Worm (Caenorhabditis elegans) whole organism, midembryonic: Measurements from ENCODE around the gene ddr-1.

Experiments used
- T22C8.4 ChIP-seq: fragments of 200-800 bp; sonication (Bioruptor generic); IDR thresholded peaks from 2 replicates; pipeline ENCODE4 v1.3.6; 2022; ENCODE audit warnings: missing genetic modification characterization, missing compliant biosample characterization
- cog-1 ChIP-seq: sonication (generic microtip); optimal IDR thresholded peaks from 2 replicates; lab custom pipeline; 2016; ENCODE audit warnings: missing genetic modification characterization, missing compliant biosample characterization
- flt-1 ChIP-seq: fragments of 200-800 bp; sonication (Bioruptor generic); IDR thresholded peaks from 2 replicates; pipeline ENCODE4 v1.3.6; 2022; ENCODE audit warnings: missing genetic modification characterization, missing compliant biosample characterization
- klf-2 ChIP-seq: fragments of 200-800 bp; sonication (Bioruptor generic); conservative IDR thresholded peaks from 2 replicates; pipeline ENCODE4 v1.3.6; 2022; ENCODE audit warnings: missing genetic modification reagents, missing genetic modification characterization, missing compliant biosample characterization
- med-1 ChIP-seq: sonication (generic microtip); optimal IDR thresholded peaks from 2 replicates; lab custom pipeline; 2017; ENCODE audit warnings: missing genetic modification characterization, mild to moderate bottlenecking, missing compliant biosample characterization, antibody characterized with exemption, missing genetic modification reagents; ENCODE audit not compliant: insufficient read depth
- ref-1 ChIP-seq: fragments of 200-800 bp; sonication (Bioruptor generic); conservative IDR thresholded peaks from 2 replicates; pipeline ENCODE4 v1.3.6; 2022; ENCODE audit warnings: missing genetic modification reagents, missing genetic modification characterization, missing compliant biosample characterization
- tab-1 ChIP-seq: fragments of 200-800 bp; sonication (Bioruptor generic); IDR thresholded peaks from 2 replicates; pipeline ENCODE4 v1.3.6; 2022; ENCODE audit warnings: missing genetic modification characterization, missing compliant biosample characterization
- ztf-23 ChIP-seq: fragments of 200-800 bp; sonication (Bioruptor generic); IDR thresholded peaks from 2 replicates; pipeline ENCODE4 v1.3.6; 2022; ENCODE audit warnings: missing genetic modification reagents, missing genetic modification characterization, missing compliant biosample characterization
- ztf-29 ChIP-seq: fragments of 200-800 bp; sonication (Bioruptor generic); IDR thresholded peaks from 2 replicates; pipeline ENCODE4 v1.3.6; 2022; ENCODE audit warnings: missing genetic modification reagents, missing genetic modification characterization, missing compliant biosample characterization

Gene ddr-1

ce11 chrX:5450773-5451447 is 10.1 kb upstream of the ddr-1 start, which contains the start of gene C25F6.6:
Gene C25F6.6 (minus strand): TSS chrX:5450823.
- no peak for TF ChIP-seq ref-1 (GFP tag; lab: Robert Waterston, UW)

DNA sequence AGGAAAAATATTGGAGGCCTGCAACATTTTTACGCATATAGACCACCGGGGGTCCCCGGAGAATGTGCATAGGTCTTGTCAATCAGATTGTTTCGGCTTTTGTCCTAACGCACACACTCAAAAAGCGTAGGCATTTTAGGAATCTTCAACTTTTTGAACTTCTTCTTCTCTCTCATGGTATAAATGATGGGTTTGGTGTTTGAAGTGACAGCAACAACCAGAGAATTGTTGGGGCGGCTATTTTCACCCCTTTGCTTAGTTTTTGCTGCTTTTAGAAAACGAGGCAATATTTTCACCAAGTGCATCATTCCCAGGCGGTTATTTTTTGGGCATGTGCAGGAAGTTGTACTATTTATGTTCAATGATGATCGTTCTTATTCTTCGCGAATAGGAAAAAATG is 9.3 kb upstream of the ddr-1 start:
- TF ChIP-seq med-1 = no peak
- TF ChIP-seq tab-1 (GFP tag; lab: Robert Waterston, UW) = no peak
- TF ChIP-seq cog-1 (tag; lab: Kevin White, UChicago) = no peak
- no peak for TF ChIP-seq ztf-29
- no peak for TF ChIP-seq ref-1 (GFP tag; lab: Robert Waterston, UW)
- no peak for TF ChIP-seq flt-1 (GFP tag; lab: Robert Waterston, UW)
- no peak for TF ChIP-seq klf-2 (GFP tag; lab: Robert Waterston, UW)
- TF ChIP-seq ztf-23 (GFP tag; lab: Robert Waterston, UW) = no peak
- TF ChIP-seq T22C8.4 = no peak

- TF ChIP-seq ztf-23 (GFP tag; lab: Robert Waterston, UW) (no peak), T22C8.4 (no peak), klf-2 (GFP tag; lab: Robert Waterston, UW) (no peak), ref-1 (GFP tag; lab: Robert Waterston, UW) (no peak), med-1 (no peak), cog-1 (tag; lab: Kevin White, UChicago) (no peak), flt-1 (GFP tag; lab: Robert Waterston, UW) (no peak), tab-1 (GFP tag; lab: Robert Waterston, UW) (no peak), ztf-29 (no peak)
Observed at ce11 chrX:5455107-5455506, 5.9 kb upstream of the ddr-1 start.

DNA sequence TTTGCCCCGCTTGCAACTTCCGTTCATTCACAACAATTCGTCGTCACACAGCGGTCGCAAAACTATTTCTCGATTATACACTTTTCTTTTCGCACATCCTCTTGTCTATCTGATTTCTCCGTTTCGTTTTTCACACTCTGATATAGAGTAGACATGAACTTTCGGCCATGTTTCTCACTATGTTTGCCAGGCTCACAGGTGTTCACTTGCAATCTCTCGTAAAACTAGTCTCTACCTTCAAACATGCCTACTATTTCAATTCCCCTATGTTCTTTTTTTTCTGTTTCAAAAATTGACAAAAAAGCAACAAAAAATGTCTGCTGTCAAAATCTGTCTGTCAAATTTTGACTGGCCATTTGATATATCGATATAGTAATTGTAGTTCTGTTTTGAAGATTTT is 3.8 kb upstream of the ddr-1 start:
- TF ChIP-seq cog-1 (tag; lab: Kevin White, UChicago) (no peak), tab-1 (GFP tag; lab: Robert Waterston, UW) (no peak), T22C8.4 (no peak), ztf-29 (no peak)

ce11 chrX:5458043-5458442 is 3.0 kb upstream of the ddr-1 start:
- no peak for TF ChIP-seq ref-1 (GFP tag; lab: Robert Waterston, UW)
- TF ChIP-seq ztf-29 = no peak
- TF ChIP-seq tab-1 (GFP tag; lab: Robert Waterston, UW) = no peak
- no peak for TF ChIP-seq cog-1 (tag; lab: Kevin White, UChicago)
- TF ChIP-seq flt-1 (GFP tag; lab: Robert Waterston, UW) = no peak
- TF ChIP-seq T22C8.4 = no peak
- TF ChIP-seq klf-2 (GFP tag; lab: Robert Waterston, UW) = no peak
- no peak for TF ChIP-seq med-1
- no peak for TF ChIP-seq ztf-23 (GFP tag; lab: Robert Waterston, UW)

ce11 chrX:5458750-5459149 is 2.3 kb upstream of the ddr-1 start:
- no peak for TF ChIP-seq ztf-23 (GFP tag; lab: Robert Waterston, UW)
- TF ChIP-seq tab-1 (GFP tag; lab: Robert Waterston, UW) = no peak
- no peak for TF ChIP-seq ztf-29

- TF ChIP-seq ztf-23 (GFP tag; lab: Robert Waterston, UW) (no peak), klf-2 (GFP tag; lab: Robert Waterston, UW) (no peak), T22C8.4 (no peak), tab-1 (GFP tag; lab: Robert Waterston, UW) (no peak), ztf-29 (no peak), cog-1 (tag; lab: Kevin White, UChicago) (no peak), flt-1 (GFP tag; lab: Robert Waterston, UW) (no peak), ref-1 (GFP tag; lab: Robert Waterston, UW) (no peak), med-1 (no peak)
Observed at ce11 chrX:5465631-5466030, 4.6 kb downstream of the ddr-1 start.

DNA sequence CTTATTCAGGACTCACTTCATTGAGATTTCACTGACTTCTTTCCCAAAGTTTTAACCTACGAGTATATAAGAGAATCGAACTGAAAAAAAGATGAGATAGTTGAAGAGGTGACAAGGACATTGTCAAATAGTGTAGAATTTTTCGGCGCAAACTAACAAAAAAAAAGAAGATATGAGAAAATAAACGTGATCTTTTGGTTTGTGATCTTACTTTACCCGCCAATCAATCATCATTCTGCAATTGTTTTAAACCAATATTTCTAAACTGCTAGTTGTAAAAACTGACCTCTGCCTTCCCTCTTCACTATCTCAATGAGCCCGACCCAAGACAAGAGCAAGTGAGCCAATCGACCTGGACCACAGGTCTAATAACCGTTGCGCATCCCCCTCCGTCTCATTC is 5.1 kb downstream of the ddr-1 start:
- TF ChIP-seq med-1 (no peak), cog-1 (tag; lab: Kevin White, UChicago) (no peak), T22C8.4 (no peak), ztf-29 (no peak), klf-2 (GFP tag; lab: Robert Waterston, UW) (no peak), tab-1 (GFP tag; lab: Robert Waterston, UW) (no peak), ztf-23 (GFP tag; lab: Robert Waterston, UW) (no peak), ref-1 (GFP tag; lab: Robert Waterston, UW) (no peak), flt-1 (GFP tag; lab: Robert Waterston, UW) (no peak)

DNA sequence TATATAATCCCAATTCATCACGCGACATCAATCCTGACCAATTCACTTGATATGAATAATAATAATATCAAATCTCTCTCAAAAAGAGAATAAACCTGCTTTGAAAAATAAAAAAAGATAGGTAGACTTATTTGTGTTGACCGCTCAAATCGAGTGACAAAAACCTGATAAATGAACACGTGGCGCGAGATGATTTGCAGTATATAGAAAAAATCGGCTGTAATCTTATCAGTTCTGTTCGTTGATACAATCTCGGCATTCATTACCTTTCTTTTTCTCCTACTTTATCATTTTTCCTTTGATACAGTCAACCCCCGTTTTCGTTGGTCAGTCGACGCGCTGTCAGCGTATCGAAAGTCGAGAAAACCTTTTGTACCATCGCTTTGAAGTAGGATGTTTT is 6.3 kb downstream of the ddr-1 start:
- no peak for TF ChIP-seq flt-1 (GFP tag; lab: Robert Waterston, UW)
- no peak for TF ChIP-seq T22C8.4
- TF ChIP-seq klf-2 (GFP tag; lab: Robert Waterston, UW) = no peak
- TF ChIP-seq med-1 = no peak
- TF ChIP-seq ref-1 (GFP tag; lab: Robert Waterston, UW) = no peak
- TF ChIP-seq cog-1 (tag; lab: Kevin White, UChicago) = no peak
- TF ChIP-seq ztf-29 = no peak
- TF ChIP-seq ztf-23 (GFP tag; lab: Robert Waterston, UW) = no peak
- TF ChIP-seq tab-1 (GFP tag; lab: Robert Waterston, UW) = no peak

ce11 chrX:5467820-5468270 is 6.8 kb downstream of the ddr-1 start, which contains the start of gene dpyd-1:
Gene dpyd-1 (plus strand): TSS chrX:5467870.
- TF ChIP-seq T22C8.4 (no peak), ztf-29 (no peak), cog-1 (tag; lab: Kevin White, UChicago) (no peak), klf-2 (GFP tag; lab: Robert Waterston, UW) (no peak), med-1 (no peak), ref-1 (GFP tag; lab: Robert Waterston, UW) (no peak), ztf-23 (GFP tag; lab: Robert Waterston, UW) (no peak), flt-1 (GFP tag; lab: Robert Waterston, UW) (no peak), tab-1 (GFP tag; lab: Robert Waterston, UW) (no peak)
